Fruit fly (Drosophila melanogaster) whole organism, embryonic: ENCODE results near the gene CG11842.

ENCODE experiments used
- ATbp ChIP-seq: fragments of 200-800 bp; sonication (Bioruptor generic); optimal IDR thresholded peaks from 2 replicates; lab custom pipeline; 2017; ENCODE audit warnings: missing biosample characterization, mild to moderate bottlenecking, missing genetic modification characterization, missing genetic modification reagents
- CG10431 ChIP-seq: fragments of 200-800 bp; sonication (Bioruptor generic); optimal IDR thresholded peaks from 3 replicates; lab custom pipeline; 2018; ENCODE audit warnings: missing biosample characterization, mild to moderate bottlenecking, missing genetic modification characterization
- CG10462 ChIP-seq: fragments of 200-800 bp; sonication (Bioruptor generic); optimal IDR thresholded peaks from 2 replicates; lab custom pipeline; 2016; ENCODE audit warnings: missing biosample characterization, missing genetic modification characterization
- CG11085 ChIP-seq: fragments of 200-800 bp; sonication (Bioruptor generic); IDR thresholded peaks from 2 replicates; pipeline ENCODE4 v1.3.6; 2022; ENCODE audit warnings: missing biosample characterization, missing genetic modification characterization
- CG12104 ChIP-seq: fragments of 200-800 bp; sonication (Bioruptor generic); optimal IDR thresholded peaks from 3 replicates; lab custom pipeline; 2016; ENCODE audit warnings: missing biosample characterization, missing genetic modification characterization
- CG12155 ChIP-seq: fragments of 200-800 bp; sonication (Bioruptor generic); optimal IDR thresholded peaks from 3 replicates; lab custom pipeline; 2016; ENCODE audit warnings: missing biosample characterization, missing genetic modification characterization
- CG1233 ChIP-seq: fragments of 200-800 bp; sonication (Bioruptor generic); optimal IDR thresholded peaks from 4 replicates; lab custom pipeline; 2018; ENCODE audit warnings: missing biosample characterization, mild to moderate bottlenecking, missing genetic modification characterization
- CG15514 ChIP-seq: fragments of 200-800 bp; sonication (Bioruptor generic); optimal IDR thresholded peaks from 3 replicates; lab custom pipeline; 2017; ENCODE audit warnings: missing biosample characterization, missing genetic modification characterization, mild to moderate bottlenecking, moderate library complexity, missing genetic modification reagents
- CG15601 ChIP-seq: fragments of 200-800 bp; sonication (Bioruptor generic); optimal IDR thresholded peaks from 3 replicates; lab custom pipeline; 2019; ENCODE audit warnings: missing biosample characterization, mild to moderate bottlenecking, missing genetic modification characterization, moderate library complexity
- CG17359 ChIP-seq: fragments of 200-800 bp; sonication (Bioruptor generic); optimal IDR thresholded peaks from 3 replicates; lab custom pipeline; 2018; ENCODE audit warnings: missing biosample characterization, mild to moderate bottlenecking, missing genetic modification characterization, moderate library complexity
- CG1832 ChIP-seq: fragments of 200-800 bp; sonication (Bioruptor generic); optimal IDR thresholded peaks from 2 replicates; lab custom pipeline; 2017; ENCODE audit warnings: missing biosample characterization, mild to moderate bottlenecking, missing genetic modification characterization, inconsistent platforms
- CG2116 ChIP-seq: fragments of 200-800 bp; sonication (Bioruptor generic); optimal IDR thresholded peaks from 3 replicates; lab custom pipeline; 2018; ENCODE audit warnings: missing biosample characterization, mild to moderate bottlenecking, missing genetic modification characterization
- CG30403 ChIP-seq: fragments of 200-800 bp; sonication (Bioruptor generic); optimal IDR thresholded peaks from 3 replicates; lab custom pipeline; 2016; ENCODE audit warnings: missing biosample characterization, missing genetic modification characterization
- CG5245 ChIP-seq: fragments of 200-800 bp; sonication (Bioruptor generic); optimal IDR thresholded peaks from 3 replicates; lab custom pipeline; 2016; ENCODE audit warnings: missing biosample characterization, missing genetic modification characterization
- CG6175 ChIP-seq: fragments of 200-800 bp; sonication (Bioruptor generic); IDR thresholded peaks from 3 replicates; pipeline ENCODE4 v1.3.6; 2022; ENCODE audit warnings: missing biosample characterization, missing genetic modification characterization
- CG6854 ChIP-seq: fragments of 200-800 bp; sonication (Bioruptor generic); optimal IDR thresholded peaks from 3 replicates; lab custom pipeline; 2017; ENCODE audit warnings: missing biosample characterization, mild to moderate bottlenecking, missing genetic modification characterization
- CG7556 ChIP-seq: fragments of 200-800 bp; sonication (Bioruptor generic); optimal IDR thresholded peaks from 2 replicates; lab custom pipeline; 2017; ENCODE audit warnings: missing biosample characterization, mild to moderate bottlenecking, missing genetic modification characterization
- CG8089 ChIP-seq: fragments of 200-800 bp; sonication (Bioruptor generic); optimal IDR thresholded peaks from 3 replicates; lab custom pipeline; 2016; ENCODE audit warnings: missing biosample characterization, missing genetic modification characterization
- CG8281 ChIP-seq: fragments of 200-800 bp; sonication (Bioruptor generic); optimal IDR thresholded peaks from 2 replicates; lab custom pipeline; 2018; ENCODE audit warnings: missing biosample characterization, mild to moderate bottlenecking, missing genetic modification characterization, moderate library complexity
- CG9609 ChIP-seq: fragments of 200-800 bp; sonication (Bioruptor generic); optimal IDR thresholded peaks from 3 replicates; lab custom pipeline; 2016; ENCODE audit warnings: missing biosample characterization, missing genetic modification characterization
- Deaf1 ChIP-seq: fragments of 200-800 bp; optimal IDR thresholded peaks from 3 replicates; lab custom pipeline; 2019; ENCODE audit warnings: missing biosample characterization, mild to moderate bottlenecking, missing genetic modification characterization, moderate library complexity
- Dll ChIP-seq: fragments of 200-800 bp; sonication (Bioruptor generic); IDR thresholded peaks from 4 replicates; pipeline ENCODE4 v1.3.6; 2022; ENCODE audit warnings: missing biosample characterization, missing genetic modification characterization; ENCODE audit not compliant: partially characterized antibody
- Fer2 ChIP-seq: fragments of 200-800 bp; sonication (Bioruptor generic); optimal IDR thresholded peaks from 2 replicates; lab custom pipeline; 2018; ENCODE audit warnings: missing biosample characterization, mild to moderate bottlenecking, missing genetic modification characterization, moderate library complexity
- Hey ChIP-seq: fragments of 200-800 bp; sonication (Bioruptor generic); optimal IDR thresholded peaks from 3 replicates; lab custom pipeline; 2018; ENCODE audit warnings: missing biosample characterization, mild to moderate bottlenecking, missing genetic modification characterization
- Neu2 ChIP-seq: fragments of 200-800 bp; sonication (Bioruptor generic); optimal IDR thresholded peaks from 3 replicates; lab custom pipeline; 2016; ENCODE audit warnings: missing biosample characterization, missing genetic modification characterization, borderline replicate concordance
- Nf-YA ChIP-seq: fragments of 200-800 bp; sonication (Bioruptor generic); IDR thresholded peaks from 2 replicates; pipeline ENCODE4 v1.3.6; 2022; ENCODE audit warnings: missing biosample characterization, missing genetic modification characterization
- Opbp ChIP-seq: fragments of 200-800 bp; sonication (Bioruptor generic); IDR thresholded peaks from 3 replicates; pipeline ENCODE4 v1.3.6; 2022; ENCODE audit warnings: missing biosample characterization, missing genetic modification characterization; ENCODE audit not compliant: partially characterized antibody
- Pdp1 ChIP-seq, 2 experiments: fragments of 200-800 bp; sonication (Bioruptor generic); optimal IDR thresholded peaks; 3 replicates each; lab custom pipeline; 2016; ENCODE audit warnings: missing biosample characterization in 2 of 2, missing genetic modification characterization in 2 of 2, mild to moderate bottlenecking in 1 of 2, moderate library complexity in 1 of 2
- Sry-β ChIP-seq: fragments of 200-800 bp; sonication (Bioruptor generic); optimal IDR thresholded peaks from 2 replicates; lab custom pipeline; 2018; ENCODE audit warnings: missing biosample characterization, mild to moderate bottlenecking, missing genetic modification characterization, moderate library complexity
- Sry-δ ChIP-seq: fragments of 200-800 bp; sonication (Bioruptor generic); optimal IDR thresholded peaks from 2 replicates; lab custom pipeline; 2016; ENCODE audit warnings: missing biosample characterization, missing genetic modification characterization
- Stat92E ChIP-seq, 3 experiments: fragments of >200 bp in 2 of 3; fragments of 200-800 bp in 1 of 3; sonication (Bioruptor generic) in 1 of 3; optimal IDR thresholded peaks; 2 replicates each; lab custom pipeline; 2017 to 2019; ENCODE audit warnings: missing biosample characterization in 3 of 3, missing genetic modification characterization in 3 of 3, mild to moderate bottlenecking in 1 of 3, moderate library complexity in 1 of 3
- Xrp1 ChIP-seq: fragments of 200-800 bp; sonication (Bioruptor generic); IDR thresholded peaks from 2 replicates; pipeline ENCODE4 v1.3.6; 2022; ENCODE audit warnings: missing biosample characterization, missing genetic modification characterization
- ara ChIP-seq: fragments of 200-800 bp; sonication (Bioruptor generic); IDR thresholded peaks from 2 replicates; pipeline ENCODE4 v1.3.6; 2022; ENCODE audit warnings: missing biosample characterization, missing genetic modification characterization
- bbx ChIP-seq: fragments of 200-800 bp; sonication (Bioruptor generic); IDR thresholded peaks from 2 replicates; pipeline ENCODE4 v1.3.6; 2022; ENCODE audit warnings: missing biosample characterization, missing genetic modification characterization; ENCODE audit not compliant: partially characterized antibody
- chn ChIP-seq: fragments of 200-800 bp; sonication (Bioruptor generic); optimal IDR thresholded peaks from 2 replicates; lab custom pipeline; 2016; ENCODE audit warnings: missing biosample characterization, missing genetic modification characterization
- crc ChIP-seq: fragments of 200-800 bp; sonication (Bioruptor generic); optimal IDR thresholded peaks from 2 replicates; lab custom pipeline; 2016; ENCODE audit warnings: missing biosample characterization, missing genetic modification characterization
- dmrt11E ChIP-seq: fragments of 200-800 bp; sonication (Bioruptor generic); optimal IDR thresholded peaks from 3 replicates; lab custom pipeline; 2018; ENCODE audit warnings: missing biosample characterization, mild to moderate bottlenecking, missing genetic modification characterization, moderate library complexity
- eve ChIP-seq, 2 experiments: fragments of >200 bp; optimal IDR thresholded peaks; 2 replicates each; lab custom pipeline; 2017; ENCODE audit warnings: missing biosample characterization in 2 of 2, missing genetic modification characterization in 2 of 2
- fd102C ChIP-seq: fragments of 200-800 bp; sonication (Bioruptor generic); optimal IDR thresholded peaks from 2 replicates; lab custom pipeline; 2018; ENCODE audit warnings: missing biosample characterization, mild to moderate bottlenecking, missing genetic modification characterization, moderate library complexity
- gce ChIP-seq: fragments of 200-800 bp; sonication (Bioruptor generic); IDR thresholded peaks from 3 replicates; pipeline ENCODE4 v1.3.6; 2022; ENCODE audit warnings: missing biosample characterization, missing genetic modification characterization
- gcm2 ChIP-seq: fragments of 200-800 bp; sonication (Bioruptor generic); optimal IDR thresholded peaks from 2 replicates; lab custom pipeline; 2016; ENCODE audit warnings: missing biosample characterization, missing genetic modification characterization
- gt ChIP-seq: fragments of 200-800 bp; sonication (Bioruptor generic); IDR thresholded peaks from 2 replicates; pipeline ENCODE4 v1.3.6; 2022; ENCODE audit warnings: missing biosample characterization, missing genetic modification characterization
- hb ChIP-seq: fragments of 200-800 bp; sonication (Bioruptor generic); IDR thresholded peaks from 3 replicates; pipeline ENCODE4 v1.3.6; 2022; ENCODE audit warnings: missing biosample characterization, missing genetic modification characterization; ENCODE audit not compliant: partially characterized antibody
- lola ChIP-seq, 3 experiments: fragments of >200 bp in 2 of 3; fragments of 200-800 bp in 1 of 3; sonication (Bioruptor generic) in 1 of 3; optimal IDR thresholded peaks; 2 replicates each; lab custom pipeline; 2017 to 2019; ENCODE audit warnings: missing biosample characterization in 3 of 3, missing genetic modification characterization in 3 of 3, mild to moderate bottlenecking in 1 of 3, moderate library complexity in 1 of 3
- org-1 ChIP-seq: fragments of 200-800 bp; sonication (Bioruptor generic); optimal IDR thresholded peaks from 2 replicates; lab custom pipeline; 2017; ENCODE audit warnings: missing biosample characterization, missing genetic modification characterization
- row ChIP-seq: fragments of 200-800 bp; sonication (Bioruptor generic); IDR thresholded peaks from 3 replicates; pipeline ENCODE4 v1.3.6; 2022; ENCODE audit warnings: missing biosample characterization, missing genetic modification characterization
- trh ChIP-seq: fragments of 200-800 bp; sonication (Bioruptor generic); optimal IDR thresholded peaks from 2 replicates; lab custom pipeline; 2016; ENCODE audit warnings: missing biosample characterization, missing genetic modification characterization
- vvl ChIP-seq: fragments of 200-800 bp; sonication (Bioruptor generic); IDR thresholded peaks from 2 replicates; pipeline ENCODE4 v1.3.6; 2022; ENCODE audit warnings: missing biosample characterization, missing genetic modification characterization
- zfh1 ChIP-seq: fragments of 200-800 bp; sonication (Bioruptor generic); IDR thresholded peaks from 3 replicates; pipeline ENCODE4 v1.3.6; 2022; ENCODE audit warnings: missing biosample characterization, missing genetic modification characterization

Gene CG11842

DNA sequence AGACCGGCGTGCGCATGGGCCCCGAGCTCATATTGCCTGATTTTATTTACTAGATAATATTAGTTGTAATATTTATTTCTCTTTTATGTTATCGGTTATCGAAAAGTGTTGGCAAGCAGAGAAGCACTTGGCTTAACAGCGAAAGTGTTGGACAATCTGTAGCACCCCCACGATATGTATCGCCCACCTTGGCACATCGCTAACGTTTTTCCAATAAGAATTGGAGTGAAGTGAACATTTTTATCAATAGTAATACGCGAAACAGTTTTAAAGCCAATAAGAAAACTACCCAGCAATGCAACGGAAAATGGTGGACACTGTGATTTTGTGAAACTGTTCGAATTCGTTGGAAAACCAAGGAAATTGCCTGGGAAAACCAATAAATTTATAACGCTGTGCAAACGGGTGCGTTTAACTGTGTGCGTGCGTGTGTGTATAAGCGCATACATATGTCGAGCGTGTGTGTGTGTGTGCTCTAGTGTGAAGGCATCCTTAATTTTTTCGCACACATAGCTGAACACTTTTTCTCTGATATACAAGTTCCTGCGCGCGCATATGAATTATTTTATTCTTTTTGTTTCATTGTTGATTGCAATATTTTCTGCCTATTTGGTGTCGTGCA lies 13.4 kb upstream of the CG11842 start, which contains the start of the genes Slu7 and Pkc98E:
Gene Slu7 (minus strand): TSS at position 112 of the 622 bp plus-strand sequence.
Gene Pkc98E (plus strand): TSS at position 197 of the 622 bp plus-strand sequence.
- TF ChIP-seq Sry-δ (GFP tag; lab: Kevin White, UChicago) (peak; percentile 94), zfh1 (GFP tag; lab: Robert Waterston, UW) (peak; percentile 73), CG1233 (GFP tag; lab: Kevin White, UChicago) (no peak), Hey (tag; lab: Kevin White, UChicago) (no peak), CG8089 (GFP tag; lab: Kevin White, UChicago) (peak; percentile 47), lola (GFP tag; optimal IDR thresholded peaks at IDR 0.05; lab: Kevin White, UChicago) (peak in 1 of 3 experiments; percentile 68), Stat92E (GFP tag; optimal IDR thresholded peaks at IDR 0.05; lab: Kevin White, UChicago) (peak in 1 of 3 experiments; percentile 28), CG15514 (GFP tag; lab: Kevin White, UChicago) (peak; percentile 72), CG11085 (GFP tag; lab: Robert Waterston, UW) (peak; percentile 55), Opbp (GFP tag; lab: Robert Waterston, UW) (peak; percentile 91), ATbp (GFP tag; lab: Kevin White, UChicago) (no peak), CG1832 (GFP tag; lab: Kevin White, UChicago) (no peak), Xrp1 (GFP tag; lab: Robert Waterston, UW) (peak; percentile 70), dmrt11E (tag; lab: Kevin White, UChicago) (peak; percentile 17), gcm2 (GFP tag; lab: Kevin White, UChicago) (no peak), org-1 (GFP tag; lab: Kevin White, UChicago) (no peak), CG30403 (GFP tag; lab: Kevin White, UChicago) (peak; percentile 66), CG10462 (GFP tag; lab: Kevin White, UChicago) (no peak), CG12104 (GFP tag; lab: Kevin White, UChicago) (peak; percentile 9), Fer2 (tag; lab: Kevin White, UChicago) (no peak), Dll (peak; percentile 80), Neu2 (GFP tag; lab: Kevin White, UChicago) (no peak), CG6175 (GFP tag; lab: Robert Waterston, UW) (0 out of 3 replicates have a peak, but pooled peaks have one; percentile 43), CG6854 (GFP tag; lab: Kevin White, UChicago) (no peak), CG9609 (GFP tag; lab: Kevin White, UChicago) (peak; percentile 71), gt (no peak), CG7556 (GFP tag; lab: Kevin White, UChicago) (peak; percentile 13), CG15601 (tag; lab: Kevin White, UChicago) (no peak), CG5245 (peak; percentile 39), CG17359 (tag; lab: Kevin White, UChicago) (peak; percentile 42), Deaf1 (tag; lab: Kevin White, UChicago) (no peak), Pdp1 (GFP tag; optimal IDR thresholded peaks at IDR 0.05; lab: Kevin White, UChicago) (peak; percentile 57 to 60), trh (GFP tag; lab: Kevin White, UChicago) (peak; percentile 23), chn (GFP tag; lab: Kevin White, UChicago) (peak; percentile 74), bbx (peak; percentile 92), Nf-YA (GFP tag; lab: Robert Waterston, UW) (no peak), fd102C (GFP tag; lab: Kevin White, UChicago) (no peak), vvl (GFP tag; lab: Robert Waterston, UW) (peak; percentile 80), ara (GFP tag; lab: Robert Waterston, UW) (peak; percentile 32; the same call in 1 of the 2 replicates), CG10431 (GFP tag; lab: Kevin White, UChicago) (no peak), hb (GFP tag; lab: Robert Waterston, UW) (peak; percentile 88), CG8281 (tag; lab: Kevin White, UChicago) (no peak), crc (no peak), Sry-β (GFP tag; lab: Kevin White, UChicago) (no peak), gce (GFP tag; lab: Robert Waterston, UW) (no peak), row (GFP tag; lab: Robert Waterston, UW) (peak; percentile 55), CG12155 (GFP tag; lab: Kevin White, UChicago) (peak; percentile 73), eve (GFP tag; optimal IDR thresholded peaks at IDR 0.05; lab: Kevin White, UChicago) (no peak), CG2116 (GFP tag; lab: Kevin White, UChicago) (peak; percentile 53)
